Worm (Caenorhabditis elegans) whole organism, early embryonic: ENCODE results near the gene dmsr-3.

ENCODE experiments used
- ama-1 ChIP-seq: fragments of 150-350 bp; optimal IDR thresholded peaks from 2 replicates; lab custom pipeline; 2014
- scrt-1 ChIP-seq: fragments of 200-800 bp; sonication (Bioruptor generic); IDR thresholded peaks from 2 replicates; pipeline ENCODE4 v1.3.6; 2022; ENCODE audit warnings: missing genetic modification characterization, missing compliant biosample characterization

ce11 chrII:13300590-13300989 lies 55.4 kb downstream of the dmsr-3 start:
- TF ChIP-seq ama-1 (lab: Kevin White, UChicago) = no peak
- no peak for TF ChIP-seq scrt-1 (GFP tag; lab: Robert Waterston, UW)
